Worm (Caenorhabditis elegans) whole organism, L3 larva: ENCODE data around the gene T13C5.7.
A peak's percentile ranks its signal among the peaks of the same experiment; 100 is the strongest.

Source experiments
- R02D3.7 ChIP-seq: fragments of 150-350 bp; optimal IDR thresholded peaks from 2 replicates; lab custom pipeline; 2014; ENCODE audit warnings: missing biosample characterization, missing genetic modification characterization
- ZK546.5 ChIP-seq: sonication (generic microtip); optimal IDR thresholded peaks from 2 replicates; lab custom pipeline; 2017; ENCODE audit warnings: missing biosample characterization, missing genetic modification characterization
- ama-1 ChIP-seq: fragments of 150-350 bp; optimal IDR thresholded peaks from 2 replicates; lab custom pipeline; 2018
- ceh-16 ChIP-seq: sonication (generic microtip); optimal IDR thresholded peaks from 2 replicates; lab custom pipeline; 2017; ENCODE audit warnings: missing biosample characterization, missing genetic modification characterization
- ceh-28 ChIP-seq: fragments of 150-350 bp; optimal IDR thresholded peaks from 2 replicates; lab custom pipeline; 2014; ENCODE audit warnings: missing biosample characterization, missing genetic modification reagents, missing genetic modification characterization
- ceh-82 ChIP-seq: fragments of 150-350 bp; optimal IDR thresholded peaks from 2 replicates; lab custom pipeline; 2014; ENCODE audit warnings: missing biosample characterization, missing genetic modification characterization
- ceh-9 ChIP-seq: sonication (generic microtip); optimal IDR thresholded peaks from 2 replicates; lab custom pipeline; 2018; ENCODE audit warnings: missing biosample characterization, missing genetic modification characterization
- egl-27 ChIP-seq: sonication (generic microtip); optimal IDR thresholded peaks from 4 replicates; lab custom pipeline; 2017; ENCODE audit warnings: missing biosample characterization, missing genetic modification reagents, missing genetic modification characterization
- elt-1 ChIP-seq: fragments of 150-350 bp; optimal IDR thresholded peaks from 2 replicates; lab custom pipeline; 2014; ENCODE audit warnings: missing biosample characterization, missing genetic modification characterization
- elt-2 ChIP-seq: sonication (generic microtip); optimal IDR thresholded peaks from 2 replicates; lab custom pipeline; 2016; ENCODE audit warnings: missing genetic modification reagents, mild to moderate bottlenecking, missing genetic modification characterization, missing compliant biosample characterization
- elt-3 ChIP-seq, 3 experiments: fragments of 150-350 bp in 1 of 3; sonication (generic microtip) in 2 of 3; optimal IDR thresholded peaks; 2 replicates in 2 of 3; 4 replicates in 1 of 3; lab custom pipeline; 2014 to 2017; ENCODE audit warnings: missing biosample characterization in 3 of 3, missing genetic modification characterization in 3 of 3
- fkh-10 ChIP-seq: sonication (generic microtip); optimal IDR thresholded peaks from 2 replicates; lab custom pipeline; 2017; ENCODE audit warnings: missing biosample characterization, missing genetic modification reagents, missing genetic modification characterization
- fkh-2 ChIP-seq: fragments of 150-350 bp; optimal IDR thresholded peaks from 2 replicates; lab custom pipeline; 2014; ENCODE audit warnings: missing biosample characterization, missing genetic modification reagents, missing genetic modification characterization
- fos-1 ChIP-seq: fragments of 150-350 bp; optimal IDR thresholded peaks from 2 replicates; lab custom pipeline; 2014; ENCODE audit warnings: missing biosample characterization, missing genetic modification characterization
- hmg-11 ChIP-seq: sonication (generic microtip); optimal IDR thresholded peaks from 2 replicates; lab custom pipeline; 2016; ENCODE audit warnings: missing genetic modification characterization, missing compliant biosample characterization
- jun-1 ChIP-seq: fragments of 150-350 bp; optimal IDR thresholded peaks from 2 replicates; lab custom pipeline; 2014; ENCODE audit warnings: missing biosample characterization, missing genetic modification reagents, missing genetic modification characterization
- lin-15B ChIP-seq: fragments of 150-350 bp; optimal IDR thresholded peaks from 2 replicates; lab custom pipeline; 2014; ENCODE audit warnings: missing biosample characterization, missing genetic modification characterization
- lsy-12 ChIP-seq: sonication (generic microtip); optimal IDR thresholded peaks from 2 replicates; lab custom pipeline; 2016; ENCODE audit warnings: mild to moderate bottlenecking, missing genetic modification characterization, missing compliant biosample characterization
- mdl-1 ChIP-seq: fragments of 150-350 bp; optimal IDR thresholded peaks from 2 replicates; lab custom pipeline; 2014; ENCODE audit warnings: missing biosample characterization, missing genetic modification characterization
- mml-1 ChIP-seq: fragments of 150-350 bp; sonication (generic microtip); optimal IDR thresholded peaks from 3 replicates; lab custom pipeline; 2014; ENCODE audit warnings: missing biosample characterization, missing genetic modification characterization
- nfya-1 ChIP-seq: sonication (generic microtip); optimal IDR thresholded peaks from 2 replicates; lab custom pipeline; 2017; ENCODE audit warnings: missing genetic modification characterization, mild to moderate bottlenecking, missing compliant biosample characterization, antibody characterized with exemption, moderate library complexity; ENCODE audit not compliant: insufficient read depth
- nhr-11 ChIP-seq: fragments of 150-350 bp; optimal IDR thresholded peaks from 2 replicates; lab custom pipeline; 2014; ENCODE audit warnings: missing biosample characterization, missing genetic modification characterization
- nhr-12 ChIP-seq: fragments of 150-350 bp; optimal IDR thresholded peaks from 2 replicates; lab custom pipeline; 2014; ENCODE audit warnings: missing biosample characterization, missing genetic modification characterization
- nhr-23 ChIP-seq: fragments of 150-350 bp; optimal IDR thresholded peaks from 2 replicates; lab custom pipeline; 2014; ENCODE audit warnings: missing biosample characterization, missing genetic modification reagents, missing genetic modification characterization
- nhr-237 ChIP-seq: fragments of 150-350 bp; optimal IDR thresholded peaks from 2 replicates; lab custom pipeline; 2014; ENCODE audit warnings: missing biosample characterization, missing genetic modification characterization
- nhr-25 ChIP-seq: sonication (generic microtip); optimal IDR thresholded peaks from 2 replicates; lab custom pipeline; 2017; ENCODE audit warnings: missing biosample characterization, missing genetic modification characterization
- nhr-43 ChIP-seq: sonication (generic microtip); optimal IDR thresholded peaks from 2 replicates; lab custom pipeline; 2016; ENCODE audit warnings: mild to moderate bottlenecking, missing genetic modification characterization, missing compliant biosample characterization; ENCODE audit not compliant: poor library complexity, severe bottlenecking
- nhr-67 ChIP-seq: fragments of 150-350 bp; optimal IDR thresholded peaks from 2 replicates; lab custom pipeline; 2014; ENCODE audit warnings: missing biosample characterization, missing genetic modification characterization
- nhr-76 ChIP-seq: fragments of 150-350 bp; sonication (generic microtip); optimal IDR thresholded peaks from 5 replicates; lab custom pipeline; 2014; ENCODE audit warnings: missing biosample characterization, missing genetic modification characterization
- nhr-77 ChIP-seq: fragments of 150-350 bp; optimal IDR thresholded peaks from 2 replicates; lab custom pipeline; 2014; ENCODE audit warnings: missing biosample characterization, missing genetic modification characterization
- pha-4 ChIP-seq: fragments of 150-350 bp; optimal IDR thresholded peaks from 2 replicates; lab custom pipeline; 2014; ENCODE audit warnings: missing biosample characterization, missing genetic modification reagents, missing genetic modification characterization
- pqm-1 ChIP-seq: fragments of 150-350 bp; optimal IDR thresholded peaks from 2 replicates; lab custom pipeline; 2017; ENCODE audit warnings: missing biosample characterization, missing genetic modification characterization, inconsistent platforms
- skn-1 ChIP-seq: fragments of 150-350 bp; optimal IDR thresholded peaks from 2 replicates; lab custom pipeline; 2014; ENCODE audit warnings: missing biosample characterization, missing genetic modification characterization
- unc-39 ChIP-seq: sonication (generic microtip); optimal IDR thresholded peaks from 4 replicates; lab custom pipeline; 2017; ENCODE audit warnings: missing biosample characterization, missing genetic modification characterization
- zag-1 ChIP-seq: fragments of 150-350 bp; optimal IDR thresholded peaks from 2 replicates; lab custom pipeline; 2014; ENCODE audit warnings: missing biosample characterization, missing genetic modification characterization
- ztf-11 ChIP-seq: fragments of 150-350 bp; optimal IDR thresholded peaks from 2 replicates; lab custom pipeline; 2014; ENCODE audit warnings: missing biosample characterization, missing genetic modification characterization
- ztf-4 ChIP-seq: fragments of 150-350 bp; optimal IDR thresholded peaks from 2 replicates; lab custom pipeline; 2014; ENCODE audit warnings: missing biosample characterization, missing genetic modification characterization

T13C5.7 gene

DNA sequence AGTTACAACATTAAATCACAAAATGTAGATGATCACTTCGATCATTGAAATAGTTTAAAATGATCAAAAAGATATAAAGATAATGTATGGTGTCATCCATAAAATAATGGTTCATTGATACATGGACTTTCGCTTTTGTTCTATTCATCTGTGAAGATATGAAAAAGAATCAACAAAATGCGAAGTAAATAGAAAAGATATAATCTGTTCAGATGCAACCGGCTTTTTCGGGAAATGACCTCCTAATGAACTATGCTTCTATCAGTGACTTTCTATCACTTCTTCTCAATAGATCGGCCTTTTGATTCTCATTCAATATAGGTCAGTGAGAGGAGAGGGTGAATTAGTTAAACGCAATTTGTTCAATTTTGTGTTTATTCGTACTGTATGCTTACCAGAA is 1.4 kb upstream of the T13C5.7 start:
- TF ChIP-seq nhr-23 (tag; lab: Kevin White, UChicago), result peak; percentile 80
- no peak for TF ChIP-seq zag-1 (tag; lab: Kevin White, UChicago)
- TF ChIP-seq nhr-43 (tag; lab: Kevin White, UChicago), result peak; percentile 38

ce11 chrX:6184709-6185108 is 4.3 kb downstream of the T13C5.7 start, which contains the start of gene T13C5.2:
Gene T13C5.2, plus strand, starts transcription at chrX:6185009.
- TF ChIP-seq nhr-67 (tag; lab: Kevin White, UChicago) (no peak), nhr-23 (tag; lab: Kevin White, UChicago) (no peak), lsy-12 (tag; lab: Kevin White, UChicago) (no peak)
- TF ChIP-seq, all 47 proteins: peak for 0

- TF ChIP-seq ztf-4 (tag; lab: Kevin White, UChicago), result no peak
- no peak for TF ChIP-seq jun-1 (tag; lab: Kevin White, UChicago)
- TF ChIP-seq ceh-28 (tag; lab: Kevin White, UChicago), result no peak
- no peak for TF ChIP-seq zag-1 (tag; lab: Kevin White, UChicago)
- TF ChIP-seq ceh-16 (tag; lab: Kevin White, UChicago), result no peak
- no peak for TF ChIP-seq R02D3.7 (tag; lab: Kevin White, UChicago)
- TF ChIP-seq ama-1 (lab: Kevin White, UChicago), result no peak
- no peak for TF ChIP-seq nhr-77 (tag; lab: Kevin White, UChicago)
- no peak for TF ChIP-seq elt-1
- TF ChIP-seq fkh-2, result no peak
- no peak for TF ChIP-seq pha-4
- TF ChIP-seq nhr-12 (tag; lab: Kevin White, UChicago), result no peak
- TF ChIP-seq egl-27 (tag; lab: Kevin White, UChicago), result no peak
- TF ChIP-seq skn-1 (tag; lab: Kevin White, UChicago), result no peak
- no peak for TF ChIP-seq ceh-9
- TF ChIP-seq nhr-25 (tag; lab: Kevin White, UChicago), result no peak
- TF ChIP-seq ztf-11 (tag; lab: Kevin White, UChicago), result no peak
- TF ChIP-seq, all 47 proteins: peak for 0
These were observed 7.5 kb downstream of the T13C5.7 start, which contains the start of gene T13C5.10 for ce11 chrX:6187848-6188247. Gene T13C5.10, plus strand, starts transcription at chrX:6188148.

DNA sequence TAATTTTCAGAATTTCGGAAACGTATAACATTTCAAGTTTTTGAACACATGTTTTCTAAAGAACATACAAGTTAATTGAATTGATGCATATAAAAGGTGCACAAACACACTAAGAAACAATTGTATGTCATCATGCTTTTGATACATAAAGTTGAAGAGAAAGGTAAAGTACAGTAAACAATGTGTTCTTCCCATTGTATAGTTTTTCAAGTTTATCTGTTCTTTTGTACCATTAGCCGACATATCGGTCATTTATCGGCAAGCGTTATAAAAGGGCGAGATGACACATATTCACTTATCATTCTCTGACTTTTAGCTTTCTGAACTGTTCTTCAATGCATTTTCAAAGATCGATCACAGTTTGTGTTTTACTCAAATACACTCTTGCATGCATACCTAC is 9.6 kb downstream of the T13C5.7 start, which contains the start of gene T13C5.9:
TSS of gene T13C5.9 (plus strand) at position 301 of the 400 bp plus-strand sequence.
- no peak for TF ChIP-seq nhr-12 (tag; lab: Kevin White, UChicago)
- no peak for TF ChIP-seq nhr-76
- TF ChIP-seq, all 47 proteins: peak for 0

DNA sequence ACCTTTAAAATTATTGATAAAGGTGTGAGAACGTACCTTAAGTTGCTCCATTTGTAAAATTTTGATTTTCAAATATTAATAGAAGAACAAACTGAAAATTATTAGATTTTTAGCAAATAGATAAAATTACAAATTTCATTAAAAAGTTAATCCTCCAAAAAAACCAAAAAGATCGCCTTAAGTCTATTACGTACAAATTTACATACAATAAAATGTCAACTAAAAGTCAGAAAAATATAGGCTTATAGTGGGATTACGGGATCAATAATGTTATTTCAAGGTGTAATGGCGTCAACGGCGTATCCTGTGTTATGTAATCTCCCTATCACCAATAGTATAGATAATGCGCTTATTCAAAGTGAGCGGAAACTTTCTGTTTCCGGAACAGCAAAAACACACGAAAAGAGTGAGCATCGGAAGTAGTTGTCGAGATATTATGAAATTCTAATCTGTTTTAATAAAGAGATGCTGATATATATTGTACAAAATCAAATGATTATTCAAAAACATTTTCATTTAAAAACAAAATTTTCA is 13.9 kb downstream of the T13C5.7 start, which contains the start of gene ceh-54:
TSS of gene ceh-54 (minus strand) at position 51 of the 534 bp plus-strand sequence.
- TF ChIP-seq ZK546.5 (tag; lab: Kevin White, UChicago) (no peak), nfya-1 (tag; lab: Kevin White, UChicago) (no peak), nhr-11 (tag; lab: Kevin White, UChicago) (no peak), nhr-76 (no peak), fkh-2 (no peak), mml-1 (no peak), R02D3.7 (tag; lab: Kevin White, UChicago) (no peak), elt-1 (no peak)
- TF ChIP-seq, all 47 proteins: peak for 0

DNA sequence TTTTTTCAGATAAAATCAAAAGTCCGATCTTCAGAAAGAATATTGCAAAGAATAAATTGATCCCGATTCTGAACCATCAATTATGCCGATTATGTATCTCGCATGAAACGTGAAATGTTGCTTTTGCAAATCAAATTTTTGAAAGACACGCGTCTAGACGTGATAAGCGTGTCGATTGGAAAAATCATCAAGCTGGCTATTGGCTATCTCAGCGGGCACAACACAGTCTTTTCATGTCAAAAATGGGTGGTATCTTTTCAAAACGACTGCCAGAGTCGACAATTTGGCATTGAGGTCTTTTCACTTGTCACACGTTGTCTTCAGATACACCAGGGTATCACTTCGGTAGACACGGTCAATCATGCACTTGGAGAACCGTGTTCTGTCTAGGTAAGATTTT is 16.2 kb downstream of the T13C5.7 start, which contains the start of gene daf-9:
TSS of gene daf-9 (plus strand) at position 301 of the 400 bp plus-strand sequence.
- TF ChIP-seq nhr-23 (tag; lab: Kevin White, UChicago), result peak; percentile 30
- TF ChIP-seq elt-3 (tag; optimal IDR thresholded peaks at IDR 0.05; lab: Kevin White, UChicago), result peak in 1 of 3 experiments; percentile 69
- TF ChIP-seq lin-15B (tag; lab: Kevin White, UChicago), result no peak

ce11 chrX:6201542-6201941 is 21.1 kb downstream of the T13C5.7 start:
- peak; percentile 65 for TF ChIP-seq ama-1 (lab: Kevin White, UChicago)
- TF ChIP-seq ceh-16 (tag; lab: Kevin White, UChicago), result no peak
- TF ChIP-seq elt-2 (tag; lab: Kevin White, UChicago), result no peak
- no peak for TF ChIP-seq hmg-11
- no peak for TF ChIP-seq jun-1 (tag; lab: Kevin White, UChicago)
- TF ChIP-seq ztf-4 (tag; lab: Kevin White, UChicago), result no peak
- no peak for TF ChIP-seq zag-1 (tag; lab: Kevin White, UChicago)
- TF ChIP-seq mdl-1 (tag; lab: Kevin White, UChicago), result no peak
- no peak for TF ChIP-seq fos-1 (tag; lab: Kevin White, UChicago)
- no peak for TF ChIP-seq ceh-82 (tag; lab: Kevin White, UChicago)
- TF ChIP-seq nhr-237 (tag; lab: Kevin White, UChicago), result no peak
- no peak for TF ChIP-seq nhr-12 (tag; lab: Kevin White, UChicago)
- TF ChIP-seq elt-1, result no peak
- peak in 1 of 3 experiments; percentile 52 for TF ChIP-seq elt-3 (tag; optimal IDR thresholded peaks at IDR 0.05; lab: Kevin White, UChicago)
- TF ChIP-seq pqm-1 (tag; lab: Kevin White, UChicago), result no peak
- no peak for TF ChIP-seq unc-39 (tag; lab: Kevin White, UChicago)
- TF ChIP-seq fkh-10 (GFP tag; lab: Kevin White, UChicago), result no peak
- TF ChIP-seq ZK546.5 (tag; lab: Kevin White, UChicago), result no peak
- TF ChIP-seq nfya-1 (tag; lab: Kevin White, UChicago), result no peak
- peak; percentile 97 for TF ChIP-seq nhr-23 (tag; lab: Kevin White, UChicago)
- TF ChIP-seq ztf-11 (tag; lab: Kevin White, UChicago), result no peak
- TF ChIP-seq mml-1, result no peak
- peak; percentile 82 for TF ChIP-seq nhr-43 (tag; lab: Kevin White, UChicago)
- no peak for TF ChIP-seq egl-27 (tag; lab: Kevin White, UChicago)
- peak; percentile 5 for TF ChIP-seq lsy-12 (tag; lab: Kevin White, UChicago)
- TF ChIP-seq lin-15B (tag; lab: Kevin White, UChicago), result no peak
